Fruit fly (Drosophila melanogaster) whole organism, adult: Measurements from ENCODE around the gene Rai1.

Experiments
- CG11617 ChIP-seq: fragments of 200-800 bp; sonication (Bioruptor generic); optimal IDR thresholded peaks from 2 replicates; lab custom pipeline; 2017; ENCODE audit warnings: mild to moderate bottlenecking, missing biosample characterization, missing genetic modification reagents, missing genetic modification characterization
- Crg-1 ChIP-seq: fragments of 200-800 bp; sonication (Bioruptor generic); optimal IDR thresholded peaks from 2 replicates; lab custom pipeline; 2016; ENCODE audit warnings: missing biosample characterization, missing genetic modification characterization

DNA sequence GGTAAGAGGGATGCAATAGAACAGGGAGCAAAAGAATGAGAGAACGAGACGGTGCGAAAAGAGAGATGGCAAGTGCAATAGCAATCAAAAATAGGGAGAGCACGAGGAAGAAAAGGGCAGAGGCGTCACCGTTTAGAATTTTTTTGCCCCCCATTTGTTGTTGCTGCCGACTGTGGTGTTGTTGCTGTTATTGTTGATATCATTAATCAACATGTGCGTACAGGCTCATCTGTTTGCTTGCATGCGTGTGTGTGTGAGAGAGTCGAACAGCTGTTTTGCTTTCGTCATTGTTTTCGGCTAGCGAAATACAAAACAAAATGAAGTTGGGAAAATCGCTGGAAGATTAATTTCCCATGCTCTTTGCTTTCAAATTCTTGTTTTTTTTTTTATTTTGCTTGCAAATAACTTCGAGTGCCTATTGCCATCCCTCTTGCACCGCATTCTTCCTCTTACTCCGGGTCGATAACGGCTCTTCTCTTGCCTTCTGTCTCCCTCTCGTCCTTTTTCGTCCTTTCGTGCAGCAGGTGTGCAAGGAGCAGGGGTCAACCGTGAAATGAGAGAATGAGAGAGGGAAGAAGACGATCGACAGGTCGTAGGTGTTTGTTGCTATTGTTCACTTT, 9.9 kb downstream of the Rai1 start:
- TF ChIP-seq Crg-1 (GFP tag; lab: Kevin White, UChicago) (no peak), CG11617 (GFP tag; lab: Kevin White, UChicago) (no peak)
